Fruit fly (Drosophila melanogaster): ENCODE measurements around the gene Acer.

Acer gene

DNA sequence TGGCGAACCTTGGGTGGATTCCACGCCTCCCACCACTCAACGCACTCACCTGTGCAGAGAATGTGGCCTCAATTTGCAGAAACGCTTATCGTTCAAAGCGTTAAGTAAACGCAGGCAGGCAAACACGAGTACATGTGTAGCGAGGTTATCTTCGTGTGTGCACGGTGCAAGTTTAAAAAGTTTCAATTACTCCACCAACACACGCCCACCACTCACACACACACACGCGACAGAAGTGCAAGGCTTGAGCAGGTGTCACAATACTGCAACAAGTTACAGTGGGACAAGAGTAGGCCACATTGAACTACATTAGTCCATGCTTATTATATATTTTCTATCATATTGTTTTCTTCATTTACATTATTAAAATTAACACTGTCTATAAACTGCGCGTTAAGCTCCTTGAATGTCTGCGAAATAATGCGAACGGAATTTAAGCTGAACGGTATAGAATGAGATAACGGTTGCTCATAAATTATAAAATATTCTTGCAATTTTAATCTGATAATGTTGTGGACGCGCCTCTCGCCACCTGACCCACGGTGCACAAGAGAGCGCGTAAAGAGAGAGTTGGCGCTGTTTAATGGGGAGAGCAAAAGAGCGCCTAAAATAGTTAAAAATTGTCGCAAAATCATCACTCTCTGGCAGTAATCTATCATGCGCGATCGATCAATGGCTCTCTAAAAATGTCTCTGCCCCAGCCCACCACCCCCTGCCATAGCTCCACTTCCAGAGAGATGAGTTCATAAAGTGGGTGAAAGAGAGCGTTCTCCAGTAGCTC lies 13.0 kb downstream of the Acer start:
- no peak for TF ChIP-seq Sin3A (optimal IDR thresholded peaks at IDR 0.05)
- no peak for TF ChIP-seq psq (optimal IDR thresholded peaks at IDR 0.05)
- TF ChIP-seq h (optimal IDR thresholded peaks at IDR 0.05): no peak
- TF ChIP-seq ttk (optimal IDR thresholded peaks at IDR 0.05): no peak

DNA sequence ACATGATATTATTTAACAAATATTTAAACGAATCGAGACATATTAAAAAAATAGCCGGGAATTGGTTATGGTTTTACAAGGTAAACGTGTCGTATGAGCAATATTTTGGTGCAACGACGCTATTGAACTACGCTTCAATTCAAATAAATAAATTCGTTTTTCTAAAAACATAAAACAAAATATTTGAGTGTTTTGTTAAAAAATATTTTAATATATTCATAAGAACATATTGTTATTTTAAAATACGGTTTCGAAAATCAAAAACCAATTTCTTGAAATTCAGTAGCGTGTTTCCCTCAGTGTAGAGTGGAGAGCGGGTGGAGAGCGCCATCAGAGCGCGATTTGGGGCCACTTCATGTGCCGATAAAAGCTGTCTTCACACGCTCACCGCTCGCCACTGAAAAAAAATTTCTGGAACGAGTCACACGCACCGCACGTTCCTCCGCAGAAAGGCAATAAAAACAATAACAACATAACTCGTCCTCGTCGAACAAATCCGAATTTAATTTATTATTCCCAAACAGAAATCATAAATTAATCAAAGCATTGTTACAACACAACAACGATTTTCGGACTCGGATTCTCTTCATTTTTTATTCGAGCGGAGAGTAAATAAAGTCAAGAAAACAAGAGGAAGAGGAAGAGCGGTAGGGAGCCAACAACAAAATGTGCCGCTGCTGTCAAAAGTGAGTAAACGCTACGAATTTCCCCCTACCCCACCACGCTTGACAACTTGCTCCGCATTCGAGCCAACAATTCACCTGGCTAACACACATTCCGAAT lies 13.9 kb downstream of the Acer start:
- TF ChIP-seq ttk (optimal IDR thresholded peaks at IDR 0.05) (no peak), Myc (optimal IDR thresholded peaks at IDR 0.05) (no peak), insv (optimal IDR thresholded peaks at IDR 0.05) (no peak), psq (optimal IDR thresholded peaks at IDR 0.05) (no peak), Sin3A (optimal IDR thresholded peaks at IDR 0.05) (no peak), h (optimal IDR thresholded peaks at IDR 0.05) (no peak)

DNA sequence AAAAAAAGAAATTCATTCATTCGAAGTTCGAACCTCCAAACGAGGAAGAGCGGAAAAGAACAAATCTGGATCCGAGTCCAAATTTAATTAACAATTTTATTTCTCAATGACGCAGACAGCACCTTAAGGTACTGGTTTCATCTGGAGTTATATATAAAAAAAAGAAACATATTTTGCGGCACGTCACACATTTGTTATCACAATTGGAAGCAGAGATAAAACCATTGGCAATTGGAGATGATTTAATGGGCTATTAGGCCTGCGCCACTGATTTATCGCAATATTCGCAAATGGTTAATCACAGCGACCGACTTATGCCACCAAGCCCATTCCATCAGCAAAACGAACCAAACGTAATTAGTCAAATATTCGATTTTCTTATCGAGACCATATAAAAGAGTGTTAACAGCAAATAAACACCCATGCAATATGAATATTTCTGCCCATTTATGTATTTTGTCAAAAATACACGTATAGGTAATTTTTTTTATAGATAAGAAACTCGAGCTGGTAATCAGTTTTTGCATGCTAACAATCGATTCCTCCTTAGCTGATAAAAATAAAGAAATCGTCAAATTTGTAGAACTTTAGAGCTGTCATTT lies 16.8 kb downstream of the Acer start:
- no peak for TF ChIP-seq psq (optimal IDR thresholded peaks at IDR 0.05)
- TF ChIP-seq ttk (optimal IDR thresholded peaks at IDR 0.05): no peak
- no peak for TF ChIP-seq Sin3A (optimal IDR thresholded peaks at IDR 0.05)
- no peak for TF ChIP-seq h (optimal IDR thresholded peaks at IDR 0.05)
- TF ChIP-seq insv (optimal IDR thresholded peaks at IDR 0.05): no peak
- TF ChIP-seq Myc (optimal IDR thresholded peaks at IDR 0.05): no peak

DNA sequence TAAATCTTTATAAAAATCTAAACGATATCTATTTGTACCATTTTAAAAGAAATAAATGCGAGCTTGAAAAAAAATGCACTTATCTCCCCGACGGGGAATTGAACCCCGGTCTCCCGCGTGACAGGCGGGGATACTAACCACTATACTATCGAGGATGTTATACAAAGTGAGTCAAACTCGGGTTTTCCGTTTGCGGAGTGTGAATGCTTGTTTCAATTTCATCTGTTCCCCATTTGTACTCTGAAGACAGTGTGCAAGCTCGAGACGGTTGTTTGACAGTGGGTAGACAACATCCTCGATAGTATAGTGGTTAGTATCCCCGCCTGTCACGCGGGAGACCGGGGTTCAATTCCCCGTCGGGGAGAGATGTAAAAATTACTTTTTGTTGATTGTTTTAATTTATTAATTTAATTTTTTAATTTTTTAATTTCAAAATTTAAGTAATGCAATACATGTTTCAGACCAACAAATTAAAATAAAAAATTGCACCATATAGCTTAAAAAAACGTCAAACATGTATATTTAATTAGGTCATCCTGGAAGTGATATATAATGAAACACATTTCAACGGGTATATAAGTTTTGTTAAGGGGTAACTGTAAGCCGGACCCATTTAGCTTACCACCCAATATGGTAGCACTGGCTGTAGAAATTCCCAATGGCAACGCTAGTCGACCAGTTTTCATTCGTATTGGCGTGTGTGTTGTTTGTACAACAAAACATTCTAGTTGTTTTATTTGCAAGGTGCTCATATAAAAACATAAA lies 19.9 kb downstream of the Acer start, which contains the start of gene Sema1a:
Gene Sema1a (plus strand): TSS at position 679 of the 765 bp plus-strand sequence.
- TF ChIP-seq insv (optimal IDR thresholded peaks at IDR 0.05): no peak
- TF ChIP-seq h (optimal IDR thresholded peaks at IDR 0.05): no peak

DNA sequence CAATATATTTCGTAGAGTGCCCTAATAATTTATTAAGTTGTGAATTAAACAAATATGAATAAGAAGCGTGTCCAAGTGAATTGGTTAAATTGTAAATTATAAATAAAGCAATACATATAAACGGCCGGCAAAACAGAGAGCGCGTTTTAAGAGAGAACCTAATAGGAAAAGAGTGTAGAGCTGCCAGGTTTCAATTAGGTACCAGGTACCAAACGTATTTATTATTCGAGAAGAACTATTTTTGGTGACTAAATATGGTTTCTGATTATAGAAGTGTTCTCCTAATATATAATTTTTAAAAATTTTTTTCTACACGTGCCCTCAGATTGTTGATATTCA lies 20.5 kb downstream of the Acer start:
- no peak for TF ChIP-seq Sin3A (optimal IDR thresholded peaks at IDR 0.05)

dm6 chr2L:8542639-8543038 lies 20.9 kb downstream of the Acer start:
- no peak for TF ChIP-seq insv (optimal IDR thresholded peaks at IDR 0.05)
- no peak for TF ChIP-seq h (optimal IDR thresholded peaks at IDR 0.05)
- no peak for TF ChIP-seq Sin3A (optimal IDR thresholded peaks at IDR 0.05)
- no peak for TF ChIP-seq psq (optimal IDR thresholded peaks at IDR 0.05)
- TF ChIP-seq ttk (optimal IDR thresholded peaks at IDR 0.05): no peak
- TF ChIP-seq Myc (optimal IDR thresholded peaks at IDR 0.05): no peak

DNA sequence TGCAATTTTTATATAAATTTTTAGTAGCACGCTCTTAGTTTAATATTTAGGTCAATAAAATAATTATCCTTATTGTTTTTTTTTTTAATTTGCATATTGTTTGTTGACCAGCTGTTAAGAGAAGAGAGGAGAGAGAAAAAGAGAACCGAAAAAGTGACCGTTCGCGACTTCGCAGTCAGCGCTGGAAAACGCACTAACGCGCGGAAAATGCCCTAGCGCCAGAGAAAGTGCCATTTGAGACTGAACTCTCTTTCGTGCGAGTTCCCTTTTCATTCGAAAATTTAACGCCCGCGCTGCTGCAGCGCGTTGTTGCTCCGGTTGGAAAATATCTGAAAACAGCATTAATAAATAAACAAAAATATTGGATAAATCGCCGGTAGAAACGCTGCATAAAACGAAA lies 21.4 kb downstream of the Acer start:
- TF ChIP-seq Myc (optimal IDR thresholded peaks at IDR 0.05) (no peak), insv (optimal IDR thresholded peaks at IDR 0.05) (no peak), h (optimal IDR thresholded peaks at IDR 0.05) (no peak), Sin3A (optimal IDR thresholded peaks at IDR 0.05) (no peak), psq (optimal IDR thresholded peaks at IDR 0.05) (no peak), ttk (optimal IDR thresholded peaks at IDR 0.05) (no peak)

DNA sequence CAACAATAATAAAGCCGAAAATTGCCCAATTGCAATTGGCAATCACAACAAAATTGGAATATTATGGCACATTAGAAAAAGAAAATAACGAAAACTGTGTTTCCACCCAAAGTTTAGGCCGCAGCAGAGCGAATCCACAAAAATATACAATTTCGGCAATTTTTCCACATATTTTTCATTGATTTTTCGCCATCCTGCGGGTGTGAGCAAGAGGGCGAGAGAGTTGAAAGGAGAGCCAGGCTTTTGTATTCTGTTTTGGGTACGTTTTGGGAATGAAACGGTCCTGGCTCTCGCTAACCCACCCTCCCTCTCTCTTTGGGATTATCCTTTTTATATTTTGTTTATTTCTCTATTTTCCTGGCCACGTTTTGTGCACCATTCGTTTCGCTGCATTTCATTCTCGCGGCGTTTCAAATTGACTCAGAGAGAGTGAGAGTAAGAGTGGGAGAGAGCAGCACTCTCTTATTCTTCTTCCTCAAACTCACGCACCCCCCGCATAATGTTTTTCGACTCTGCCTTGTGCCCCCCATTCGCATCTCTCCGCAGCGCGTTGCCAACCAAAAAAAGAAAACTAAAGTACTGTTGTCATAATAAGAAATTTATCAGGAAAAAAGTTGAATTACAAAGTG lies 22.1 kb downstream of the Acer start:
- TF ChIP-seq psq (optimal IDR thresholded peaks at IDR 0.05): no peak
- no peak for TF ChIP-seq ttk (optimal IDR thresholded peaks at IDR 0.05)
- no peak for TF ChIP-seq Myc (optimal IDR thresholded peaks at IDR 0.05)
- no peak for TF ChIP-seq Sin3A (optimal IDR thresholded peaks at IDR 0.05)
- TF ChIP-seq h (optimal IDR thresholded peaks at IDR 0.05): no peak
- no peak for TF ChIP-seq insv (optimal IDR thresholded peaks at IDR 0.05)

DNA sequence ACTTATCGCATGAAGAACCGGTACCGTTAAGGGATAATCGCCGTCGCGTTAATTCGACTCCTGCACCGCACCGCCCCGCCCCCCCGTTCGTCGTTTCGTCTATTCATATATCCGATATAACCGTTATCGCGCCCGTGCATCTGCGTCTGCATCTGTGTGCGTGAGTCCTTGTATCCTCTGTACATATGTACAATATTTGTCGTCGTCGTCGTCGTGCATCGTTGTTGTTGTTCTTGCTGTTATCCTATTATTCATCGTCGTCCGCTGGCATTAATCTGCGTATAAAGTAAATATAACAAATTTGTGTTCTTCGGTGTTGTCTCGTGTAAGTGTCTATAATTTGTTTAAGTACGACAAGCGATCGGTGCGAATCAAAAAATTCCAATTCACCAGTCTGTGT lies 22.9 kb downstream of the Acer start:
- TF ChIP-seq Myc (optimal IDR thresholded peaks at IDR 0.05) (no peak), h (optimal IDR thresholded peaks at IDR 0.05) (no peak), ttk (optimal IDR thresholded peaks at IDR 0.05) (no peak), psq (optimal IDR thresholded peaks at IDR 0.05) (no peak), insv (optimal IDR thresholded peaks at IDR 0.05) (no peak), Sin3A (optimal IDR thresholded peaks at IDR 0.05) (no peak)

DNA sequence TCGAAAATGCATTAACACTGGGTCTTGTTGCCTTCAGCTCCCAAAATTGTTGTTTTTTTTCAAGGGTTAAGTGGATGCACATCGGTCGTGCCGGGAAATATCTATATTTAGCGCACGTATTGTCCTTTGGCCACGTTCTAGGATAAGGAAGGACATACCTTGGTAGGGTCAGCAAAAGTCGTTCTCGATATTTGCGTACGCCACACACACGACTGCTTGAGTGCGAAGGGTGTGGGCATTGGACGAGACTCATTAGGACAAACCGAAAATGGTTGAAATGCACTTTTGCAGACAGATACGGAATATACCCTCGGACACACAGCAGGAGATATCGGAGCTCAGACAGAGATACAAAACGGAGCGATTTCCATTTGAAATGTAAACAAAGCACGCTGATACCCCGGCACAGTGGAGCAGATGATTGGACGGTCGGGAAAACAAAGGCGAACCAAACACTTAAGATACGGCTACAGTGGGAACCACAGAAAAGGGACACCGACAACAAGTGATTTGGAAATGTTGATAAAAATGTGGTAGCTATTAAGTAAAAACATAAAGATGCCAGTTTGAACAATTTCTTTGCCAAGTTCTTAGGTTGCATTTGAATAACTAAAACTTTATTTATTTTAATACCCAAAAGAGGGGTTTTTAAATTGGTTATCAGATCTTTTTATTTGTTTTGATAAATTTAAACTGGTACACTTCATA lies 23.8 kb downstream of the Acer start:
- TF ChIP-seq Myc (optimal IDR thresholded peaks at IDR 0.05) (no peak), insv (optimal IDR thresholded peaks at IDR 0.05) (no peak), psq (optimal IDR thresholded peaks at IDR 0.05) (no peak), h (optimal IDR thresholded peaks at IDR 0.05) (no peak), ttk (optimal IDR thresholded peaks at IDR 0.05) (no peak), Sin3A (optimal IDR thresholded peaks at IDR 0.05) (no peak)

dm6 chr2L:8548118-8548517 lies 26.4 kb downstream of the Acer start:
- TF ChIP-seq h (optimal IDR thresholded peaks at IDR 0.05): no peak

Measured in Kc167 (cell line).